Worm (Caenorhabditis elegans): Measurements from ENCODE around the gene ZK105.8.

ZK105.8 gene

DNA sequence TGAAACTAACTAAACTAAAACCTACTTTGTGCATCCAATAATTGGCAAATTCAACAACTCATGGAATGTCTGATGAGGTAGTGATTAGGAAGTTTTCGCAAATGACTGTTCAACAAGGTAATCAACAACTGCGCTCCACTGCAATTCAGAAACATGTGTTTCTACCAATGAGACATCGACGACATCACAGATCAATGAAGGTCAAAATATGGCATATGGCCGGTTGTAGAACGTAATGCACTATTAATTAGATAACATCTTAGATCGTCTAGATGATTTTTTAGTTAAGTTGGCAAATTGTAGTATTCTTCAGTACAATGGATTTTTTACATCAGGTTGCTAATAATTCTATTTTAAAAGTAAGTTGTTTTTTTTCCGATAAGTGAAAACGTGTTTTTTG lies 38.1 kb upstream of the ZK105.8 start, which contains the start of the genes nhr-94 and nhr-152:
TSS of gene nhr-94 (minus strand) at position 147 of the 400 bp plus-strand sequence.
TSS of gene nhr-152 (plus strand) at position 162 of the 400 bp plus-strand sequence.
- TF ChIP-seq ztf-25 (GFP tag; IDR thresholded peaks at IDR 0.05) = no peak
- no peak for TF ChIP-seq hmg-20 (GFP tag; IDR thresholded peaks at IDR 0.05)
- no peak for TF ChIP-seq mxl-1 (tag; optimal IDR thresholded peaks at IDR 0.05)
- TF ChIP-seq lin-40 (tag; optimal IDR thresholded peaks at IDR 0.05) = no peak
- TF ChIP-seq atf-7 (tag; optimal IDR thresholded peaks at IDR 0.05) = no peak

DNA sequence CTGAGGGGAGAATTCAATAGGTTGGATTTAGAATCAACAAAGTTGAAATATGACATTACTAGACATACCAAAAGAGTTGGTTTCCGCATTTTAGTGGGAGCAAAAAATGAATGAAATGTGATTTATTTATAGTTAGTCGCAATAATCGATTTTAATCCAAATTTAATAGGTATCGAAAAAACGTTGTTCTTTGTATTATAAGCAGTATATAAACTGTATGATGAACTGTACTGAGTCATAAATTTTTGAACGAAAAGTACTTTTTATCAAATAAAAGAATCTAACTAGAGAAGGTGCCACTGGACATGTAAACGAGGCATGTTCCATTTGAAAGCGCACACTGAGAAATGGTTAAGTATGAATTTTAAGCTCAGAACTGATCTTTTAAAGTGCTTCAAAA lies 34.4 kb upstream of the ZK105.8 start, which contains the start of gene C12D5.9:
TSS of gene C12D5.9 (minus strand) at position 101 of the 400 bp plus-strand sequence.
- TF ChIP-seq madf-10 (tag; optimal IDR thresholded peaks at IDR 0.05) = no peak
- TF ChIP-seq lin-54 (GFP tag; optimal IDR thresholded peaks at IDR 0.05) = no peak
- no peak for TF ChIP-seq somi-1 (GFP tag; optimal IDR thresholded peaks at IDR 0.05)
- no peak for TF ChIP-seq mel-28 (tag; optimal IDR thresholded peaks at IDR 0.05; ENCODE audit: borderline replicate concordance)
- TF ChIP-seq cebp-2 (GFP tag; IDR thresholded peaks at IDR 0.05) = no peak
- TF ChIP-seq F23B12.7 (tag; optimal IDR thresholded peaks at IDR 0.05; ENCODE audit: insufficient read depth) = no peak
- TF ChIP-seq snpc-1.1 (tag; optimal IDR thresholded peaks at IDR 0.05; ENCODE audit: insufficient read depth) = no peak
- TF ChIP-seq snpc-4 (GFP tag; optimal IDR thresholded peaks at IDR 0.05) = no peak
- no peak for TF ChIP-seq snpc-4 (tag; optimal IDR thresholded peaks at IDR 0.05)
- TF ChIP-seq C06A6.2 (GFP tag; conservative IDR thresholded peaks at IDR 0.05) = no peak
- TF ChIP-seq atf-7 (tag; optimal IDR thresholded peaks at IDR 0.05) = no peak
- TF ChIP-seq tbx-9 (tag; optimal IDR thresholded peaks at IDR 0.05; ENCODE audit: borderline replicate concordance) = no peak
- no peak for TF ChIP-seq rcor-1 (GFP tag; IDR thresholded peaks at IDR 0.05)
- TF ChIP-seq chd-7 (tag; optimal IDR thresholded peaks at IDR 0.05) = no peak
- no peak for TF ChIP-seq lin-40 (tag; optimal IDR thresholded peaks at IDR 0.05)
- no peak for TF ChIP-seq zfh-2 (GFP tag; conservative IDR thresholded peaks at IDR 0.05)
- TF ChIP-seq hmg-1.2 (GFP tag; IDR thresholded peaks at IDR 0.05) = no peak
- TF ChIP-seq F37B4.10 (GFP tag; IDR thresholded peaks at IDR 0.05) = no peak
- no peak for TF ChIP-seq F55B11.4 (tag; optimal IDR thresholded peaks at IDR 0.05; ENCODE audit: borderline replicate concordance, insufficient read depth)
- no peak for TF ChIP-seq mes-4 (tag; optimal IDR thresholded peaks at IDR 0.05)
- no peak for TF ChIP-seq Y67H2A.10 (GFP tag; conservative IDR thresholded peaks at IDR 0.05)

DNA sequence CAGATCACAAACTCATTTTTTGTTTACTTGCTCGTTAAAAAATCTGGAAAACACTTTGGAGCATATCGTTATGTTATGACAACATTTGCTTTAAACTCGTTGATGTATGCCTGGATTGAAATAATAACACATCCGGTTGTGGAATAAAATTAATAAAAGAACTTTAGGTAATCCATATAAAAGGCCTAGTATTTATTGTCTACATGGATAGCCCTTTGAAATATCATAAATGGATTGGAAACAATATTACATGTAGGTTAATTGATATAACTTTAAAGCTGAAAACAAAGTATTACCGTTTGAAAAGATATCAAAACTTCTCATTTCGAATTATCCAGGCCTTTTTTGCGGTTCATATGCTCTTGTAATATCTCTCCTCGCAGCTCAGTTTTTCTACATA lies 33.7 kb upstream of the ZK105.8 start:
- TF ChIP-seq cebp-2 (GFP tag; IDR thresholded peaks at IDR 0.05) (no peak), ama-1 (optimal IDR thresholded peaks at IDR 0.05) (no peak), ama-1 (GFP tag; optimal IDR thresholded peaks at IDR 0.05) (no peak)

DNA sequence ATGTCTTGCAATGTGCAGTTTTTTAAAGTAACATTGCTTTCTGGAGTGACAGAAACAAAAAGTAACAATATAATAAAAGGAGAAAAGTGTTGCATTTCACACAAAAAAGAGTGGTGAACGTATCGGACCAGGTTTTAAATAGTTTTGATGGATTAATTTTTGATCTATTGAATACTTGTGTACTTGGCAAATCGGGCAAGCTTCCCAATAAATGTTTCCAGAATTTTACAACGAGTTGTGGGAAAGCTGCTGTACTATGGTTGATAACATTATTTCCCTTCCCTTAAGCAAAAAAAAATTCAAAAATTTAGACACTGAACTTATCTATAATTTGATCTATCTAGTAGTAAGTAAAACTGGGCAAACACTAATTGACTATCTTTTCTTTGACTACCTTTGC lies 30.9 kb upstream of the ZK105.8 start, which contains the start of gene C12D5.10:
TSS of gene C12D5.10 (minus strand) at position 101 of the 400 bp plus-strand sequence.
- no peak for TF ChIP-seq Y56A3A.18 (GFP tag; IDR thresholded peaks at IDR 0.05)

DNA sequence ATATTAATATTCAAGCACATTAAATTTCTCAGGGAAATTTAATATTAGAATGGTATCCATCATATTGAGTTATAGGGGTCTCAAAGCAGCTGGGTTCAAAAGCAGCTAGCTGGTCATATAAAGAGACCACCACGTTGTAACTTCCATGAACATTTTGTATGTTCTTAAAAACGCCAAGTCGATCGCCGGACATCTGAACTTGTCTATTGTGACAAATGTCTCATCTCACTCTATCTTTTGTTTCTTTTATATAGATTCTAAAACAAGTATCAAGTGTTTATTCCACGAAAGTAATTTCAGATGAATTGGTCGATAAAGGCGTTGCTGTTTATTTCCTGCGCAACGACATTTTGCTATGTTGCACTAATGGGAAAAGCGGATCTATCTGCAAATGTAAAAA lies 27.5 kb upstream of the ZK105.8 start, which contains the start of gene ZK105.3:
TSS of gene ZK105.3 (plus strand) at position 301 of the 400 bp plus-strand sequence.
- no peak for TF ChIP-seq D2030.7 (GFP tag; IDR thresholded peaks at IDR 0.05)
- TF ChIP-seq chd-7 (tag; optimal IDR thresholded peaks at IDR 0.05) = no peak
- no peak for TF ChIP-seq lin-54 (GFP tag; optimal IDR thresholded peaks at IDR 0.05)
- TF ChIP-seq nfya-2 (GFP tag; IDR thresholded peaks at IDR 0.05) = no peak
- no peak for TF ChIP-seq ztf-18 (tag; optimal IDR thresholded peaks at IDR 0.05)
- TF ChIP-seq xnd-1 (tag; optimal IDR thresholded peaks at IDR 0.05) = no peak
- TF ChIP-seq F22D6.2 (tag; optimal IDR thresholded peaks at IDR 0.05) = no peak
- TF ChIP-seq dpff-1 (tag; optimal IDR thresholded peaks at IDR 0.05) = no peak
- TF ChIP-seq ztf-26 (tag; optimal IDR thresholded peaks at IDR 0.05) = no peak
- no peak for TF ChIP-seq lin-35 (GFP tag; optimal IDR thresholded peaks at IDR 0.05)
- no peak for TF ChIP-seq F55B11.4 (tag; optimal IDR thresholded peaks at IDR 0.05; ENCODE audit: borderline replicate concordance, insufficient read depth)
- TF ChIP-seq madf-8 (GFP tag; conservative IDR thresholded peaks at IDR 0.05) = no peak
- no peak for TF ChIP-seq aptf-3 (GFP tag; IDR thresholded peaks at IDR 0.05)
- no peak for TF ChIP-seq C17E4.6 (GFP tag; IDR thresholded peaks at IDR 0.05)
- TF ChIP-seq Y67H2A.10 (GFP tag; conservative IDR thresholded peaks at IDR 0.05) = no peak
- no peak for TF ChIP-seq T26A5.8 (tag; optimal IDR thresholded peaks at IDR 0.05)
